Worm (Caenorhabditis elegans): ENCODE data around the gene F55G11.4.

- TF ChIP-seq ces-1 (GFP tag; optimal IDR thresholded peaks at IDR 0.05) (no peak), unc-62 (GFP tag; optimal IDR thresholded peaks at IDR 0.05) (no peak), snpc-4 (tag; optimal IDR thresholded peaks at IDR 0.05) (no peak), nhr-237 (tag; optimal IDR thresholded peaks at IDR 0.05) (no peak), pha-4 (tag; optimal IDR thresholded peaks at IDR 0.05) (no peak)
Measured at ce11 chrIV:12936221-12936776, 37.1 kb upstream of the F55G11.4 start, which contains the start of the genes cld-1 and dod-21.
